Fruit fly (Drosophila melanogaster): Measurements from ENCODE around the gene CG42354.

CG42354 gene

DNA sequence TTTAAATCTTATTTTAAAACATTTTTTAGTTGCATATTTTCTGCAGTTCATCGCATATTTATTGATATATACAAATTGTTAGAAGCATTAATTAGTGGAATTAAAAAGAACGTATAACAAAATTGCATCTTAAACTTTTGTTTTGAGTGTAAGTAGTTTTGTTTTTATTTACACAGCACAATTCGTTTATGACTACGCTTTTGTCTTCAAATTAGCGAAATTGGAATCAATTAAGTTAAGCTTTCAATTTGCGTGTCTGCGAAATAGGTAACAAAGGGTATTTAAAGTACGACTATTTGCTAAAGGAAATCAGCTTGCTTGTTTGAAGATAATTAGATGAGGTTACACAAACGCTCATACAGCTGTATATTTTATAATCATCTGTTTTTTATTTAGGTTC lies 16.5 kb downstream of the CG42354 start:
- TF ChIP-seq insv (optimal IDR thresholded peaks at IDR 0.05) = no peak
- TF ChIP-seq psq (optimal IDR thresholded peaks at IDR 0.05) = no peak
- TF ChIP-seq Sin3A (optimal IDR thresholded peaks at IDR 0.05) = no peak
- no peak for TF ChIP-seq h (optimal IDR thresholded peaks at IDR 0.05)
- TF ChIP-seq ttk (optimal IDR thresholded peaks at IDR 0.05) = no peak
- TF ChIP-seq Myc (optimal IDR thresholded peaks at IDR 0.05) = no peak

DNA sequence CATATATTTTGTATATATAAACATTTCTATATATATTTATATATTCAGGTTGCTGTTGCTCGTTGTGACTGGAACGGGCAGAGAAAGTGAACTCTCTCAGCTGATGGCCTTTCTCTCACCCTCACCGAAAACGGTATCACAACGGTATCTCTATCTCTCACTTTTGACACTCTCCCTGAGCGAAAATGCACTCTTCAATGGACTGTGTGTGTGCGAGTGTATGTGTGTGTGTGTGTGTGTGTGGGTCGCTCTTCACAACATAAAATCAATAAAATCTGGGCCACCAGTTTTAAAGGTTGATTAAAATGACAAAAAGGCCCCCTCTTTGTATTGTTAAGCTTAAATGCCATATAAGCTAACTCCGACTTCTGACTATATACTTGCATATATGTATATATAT lies 17.2 kb downstream of the CG42354 start:
- no peak for TF ChIP-seq h (optimal IDR thresholded peaks at IDR 0.05)
- no peak for TF ChIP-seq Myc (optimal IDR thresholded peaks at IDR 0.05)
- no peak for TF ChIP-seq insv (optimal IDR thresholded peaks at IDR 0.05)
- TF ChIP-seq psq (optimal IDR thresholded peaks at IDR 0.05) = no peak
- no peak for TF ChIP-seq ttk (optimal IDR thresholded peaks at IDR 0.05)
- TF ChIP-seq Sin3A (optimal IDR thresholded peaks at IDR 0.05) = no peak

DNA sequence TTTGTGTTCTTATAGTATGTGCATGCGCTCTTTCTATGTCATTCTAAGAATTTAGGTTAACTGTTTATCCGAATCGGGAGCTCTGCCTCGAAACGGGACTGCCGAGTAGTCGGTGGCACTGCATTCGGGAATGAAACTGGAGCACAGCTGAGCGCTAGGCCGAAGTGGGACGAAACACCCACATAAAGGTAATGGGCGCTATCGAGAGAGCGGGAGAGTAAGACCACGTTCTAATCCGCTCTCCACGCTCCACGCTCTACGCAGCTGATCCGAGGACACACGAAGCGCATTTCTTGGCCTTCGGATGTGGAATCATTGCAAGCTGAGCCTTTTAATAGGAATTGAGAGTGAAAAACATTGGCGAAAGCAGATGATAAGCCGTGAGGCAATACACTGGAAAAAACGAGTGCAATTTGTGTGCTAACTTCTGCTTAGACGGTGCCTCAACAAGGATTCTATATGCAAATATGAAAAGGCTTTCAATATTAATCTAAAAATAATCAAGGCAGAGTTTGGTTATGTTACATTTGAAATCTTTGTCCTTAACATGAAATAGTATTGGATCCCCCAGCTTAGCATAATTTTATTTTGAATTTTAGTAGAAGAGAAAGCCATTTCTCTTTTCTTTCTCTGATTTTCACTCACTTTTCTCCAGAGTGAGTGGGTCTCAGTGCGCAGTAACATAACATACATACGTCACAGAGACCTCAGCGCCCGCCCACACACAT lies 18.7 kb downstream of the CG42354 start:
- TF ChIP-seq insv (optimal IDR thresholded peaks at IDR 0.05) (no peak), ttk (optimal IDR thresholded peaks at IDR 0.05) (no peak), Myc (optimal IDR thresholded peaks at IDR 0.05) (no peak), Sin3A (optimal IDR thresholded peaks at IDR 0.05) (no peak), psq (optimal IDR thresholded peaks at IDR 0.05) (no peak), h (optimal IDR thresholded peaks at IDR 0.05) (no peak)

DNA sequence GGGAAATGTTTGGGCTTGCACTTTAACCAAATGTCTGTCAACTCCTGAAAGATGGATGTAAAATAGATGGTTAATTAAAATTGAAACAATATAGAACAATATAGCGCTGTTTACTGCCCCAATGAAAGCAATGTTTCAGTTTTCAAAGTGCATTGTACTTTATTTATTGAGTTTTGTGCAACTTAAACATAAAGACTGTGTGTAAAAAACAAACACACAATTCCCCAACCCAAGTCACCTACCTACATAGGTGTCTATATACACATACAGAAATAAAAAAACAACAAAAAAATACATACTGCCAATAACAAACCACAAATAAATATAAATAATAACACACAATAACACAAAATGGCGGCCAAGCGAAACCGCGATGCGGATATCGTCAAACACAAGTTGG lies 21.8 kb downstream of the CG42354 start, which contains the start of gene CG8958:
CG8958 (plus strand) TSS at position 301 of the 400 bp plus-strand sequence.
- no peak for TF ChIP-seq Myc (optimal IDR thresholded peaks at IDR 0.05)
- no peak for TF ChIP-seq insv (optimal IDR thresholded peaks at IDR 0.05)
- TF ChIP-seq Sin3A (optimal IDR thresholded peaks at IDR 0.05) = no peak
- no peak for TF ChIP-seq psq (optimal IDR thresholded peaks at IDR 0.05)
- TF ChIP-seq h (optimal IDR thresholded peaks at IDR 0.05) = no peak
- no peak for TF ChIP-seq ttk (optimal IDR thresholded peaks at IDR 0.05)

DNA sequence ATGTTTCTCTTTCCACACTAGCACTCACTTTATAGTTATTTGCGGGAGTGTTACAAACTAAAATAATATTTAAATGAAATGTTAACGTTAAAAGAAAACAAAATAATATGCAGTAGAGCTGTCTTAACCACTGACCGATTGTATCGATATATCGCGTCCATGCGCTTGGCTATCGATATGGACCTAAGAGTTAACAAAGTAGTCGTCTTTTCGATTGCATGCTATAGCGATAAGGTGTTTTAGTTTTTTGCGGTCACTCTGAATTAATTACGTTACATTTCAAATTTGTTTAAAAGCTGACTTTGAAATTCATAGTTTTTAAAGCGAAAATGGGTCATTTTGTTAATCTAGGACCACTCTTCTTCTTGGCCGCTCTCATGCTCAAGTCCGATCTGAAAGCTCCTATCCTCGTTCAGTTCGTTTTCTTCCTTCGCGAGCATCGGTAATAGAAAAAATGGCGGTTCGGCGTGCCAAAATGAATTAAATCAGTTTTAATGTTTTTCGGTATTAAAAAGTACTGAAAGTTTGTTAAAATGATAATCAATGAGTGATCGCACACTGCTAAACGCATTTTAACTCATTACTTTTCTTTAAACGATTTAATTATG lies 31.3 kb downstream of the CG42354 start, which contains the start of gene Nipsnap:
Nipsnap (minus strand) TSS at position 194 of the 608 bp plus-strand sequence.
- TF ChIP-seq insv (optimal IDR thresholded peaks at IDR 0.05) (no peak), Sin3A (optimal IDR thresholded peaks at IDR 0.05) (no peak), psq (optimal IDR thresholded peaks at IDR 0.05) (no peak), ttk (optimal IDR thresholded peaks at IDR 0.05) (no peak), h (optimal IDR thresholded peaks at IDR 0.05) (no peak)

DNA sequence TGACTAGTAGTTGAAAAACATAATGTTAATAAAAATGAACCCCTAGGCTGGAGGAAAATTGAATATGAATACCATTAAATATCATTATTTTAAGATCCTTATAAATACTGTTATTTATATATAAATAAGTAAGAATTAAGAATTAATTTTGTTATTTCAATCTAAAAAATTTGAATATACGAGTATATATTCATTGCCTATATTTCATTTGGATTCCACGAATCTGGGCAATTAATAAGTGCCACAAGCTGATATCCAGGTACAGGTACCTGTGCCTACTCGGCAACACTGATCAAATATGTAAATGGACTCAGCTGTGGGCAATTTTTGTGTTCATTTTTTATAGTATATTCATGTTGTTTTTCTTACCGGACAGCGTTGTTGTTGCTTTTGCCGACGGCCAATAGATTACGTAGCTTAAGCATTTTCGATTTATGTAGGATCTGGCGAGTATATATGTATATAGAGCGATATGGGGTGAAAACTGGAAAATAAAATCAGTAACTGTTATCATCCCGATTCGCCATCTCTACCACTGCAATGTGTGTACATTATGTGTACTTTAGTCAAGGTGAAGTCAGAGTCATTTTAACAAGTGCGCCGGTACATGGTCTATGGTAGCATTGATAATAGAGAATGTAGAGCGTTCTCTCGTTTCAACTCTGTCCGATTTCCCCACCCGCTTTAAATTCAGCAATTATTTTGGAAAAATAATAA lies 31.9 kb downstream of the CG42354 start:
- no peak for TF ChIP-seq insv (optimal IDR thresholded peaks at IDR 0.05)
- no peak for TF ChIP-seq Sin3A (optimal IDR thresholded peaks at IDR 0.05)
- TF ChIP-seq psq (optimal IDR thresholded peaks at IDR 0.05) = no peak
- TF ChIP-seq Myc (optimal IDR thresholded peaks at IDR 0.05) = no peak
- no peak for TF ChIP-seq h (optimal IDR thresholded peaks at IDR 0.05)
- TF ChIP-seq ttk (optimal IDR thresholded peaks at IDR 0.05) = no peak

DNA sequence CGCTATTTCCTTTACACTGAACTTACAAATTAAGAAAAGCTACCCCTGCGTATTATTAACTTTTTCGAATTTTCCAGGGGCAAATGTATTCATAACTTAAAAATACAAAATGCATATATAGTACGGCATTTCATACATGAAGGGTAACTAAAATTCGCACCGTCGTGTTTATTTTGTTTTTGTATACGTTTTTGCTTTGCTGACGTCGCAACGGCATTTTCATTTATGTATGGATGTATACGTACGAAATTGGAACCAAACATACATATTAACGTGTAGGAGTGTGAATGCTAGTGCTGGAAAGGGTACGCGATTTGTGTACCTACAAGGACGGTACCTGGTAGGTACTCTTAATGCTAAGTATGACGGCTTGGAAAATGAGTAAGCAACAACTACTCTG lies 32.6 kb downstream of the CG42354 start:
- TF ChIP-seq psq (optimal IDR thresholded peaks at IDR 0.05) (no peak), Sin3A (optimal IDR thresholded peaks at IDR 0.05) (no peak), Myc (optimal IDR thresholded peaks at IDR 0.05) (no peak), insv (optimal IDR thresholded peaks at IDR 0.05) (no peak), ttk (optimal IDR thresholded peaks at IDR 0.05) (no peak), h (optimal IDR thresholded peaks at IDR 0.05) (no peak)

DNA sequence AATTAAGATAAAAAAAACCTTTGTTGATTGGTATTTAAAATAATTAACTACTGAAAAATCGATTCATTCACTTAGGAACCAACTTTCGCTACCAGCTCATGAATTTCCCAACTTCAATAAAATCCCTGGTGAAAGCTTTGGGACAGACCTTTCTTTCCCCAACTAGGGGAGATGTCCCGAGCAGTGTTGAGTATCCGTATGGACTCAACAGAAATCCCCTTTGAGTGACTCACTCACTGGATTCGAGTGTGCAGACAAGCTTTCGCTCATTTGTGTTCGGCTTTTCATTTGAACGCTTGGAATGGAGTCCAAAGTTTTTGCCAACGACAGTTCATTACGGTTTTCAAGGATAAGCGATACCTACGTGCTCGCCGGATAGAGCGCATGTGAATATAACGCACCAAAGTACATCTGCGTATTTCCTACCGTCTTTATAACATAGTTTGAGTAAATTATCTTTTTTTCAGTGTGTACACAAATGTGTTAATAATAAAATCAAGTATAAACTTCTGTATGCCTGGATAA lies 41.3 kb downstream of the CG42354 start, which contains the start of gene dpr18:
dpr18 (plus strand) TSS at position 325 of the 525 bp plus-strand sequence.
- TF ChIP-seq h (optimal IDR thresholded peaks at IDR 0.05) = no peak
- TF ChIP-seq psq (optimal IDR thresholded peaks at IDR 0.05) = no peak
- no peak for TF ChIP-seq Myc (optimal IDR thresholded peaks at IDR 0.05)
- TF ChIP-seq ttk (optimal IDR thresholded peaks at IDR 0.05) = no peak
- TF ChIP-seq Sin3A (optimal IDR thresholded peaks at IDR 0.05) = no peak
- TF ChIP-seq insv (optimal IDR thresholded peaks at IDR 0.05) = no peak

DNA sequence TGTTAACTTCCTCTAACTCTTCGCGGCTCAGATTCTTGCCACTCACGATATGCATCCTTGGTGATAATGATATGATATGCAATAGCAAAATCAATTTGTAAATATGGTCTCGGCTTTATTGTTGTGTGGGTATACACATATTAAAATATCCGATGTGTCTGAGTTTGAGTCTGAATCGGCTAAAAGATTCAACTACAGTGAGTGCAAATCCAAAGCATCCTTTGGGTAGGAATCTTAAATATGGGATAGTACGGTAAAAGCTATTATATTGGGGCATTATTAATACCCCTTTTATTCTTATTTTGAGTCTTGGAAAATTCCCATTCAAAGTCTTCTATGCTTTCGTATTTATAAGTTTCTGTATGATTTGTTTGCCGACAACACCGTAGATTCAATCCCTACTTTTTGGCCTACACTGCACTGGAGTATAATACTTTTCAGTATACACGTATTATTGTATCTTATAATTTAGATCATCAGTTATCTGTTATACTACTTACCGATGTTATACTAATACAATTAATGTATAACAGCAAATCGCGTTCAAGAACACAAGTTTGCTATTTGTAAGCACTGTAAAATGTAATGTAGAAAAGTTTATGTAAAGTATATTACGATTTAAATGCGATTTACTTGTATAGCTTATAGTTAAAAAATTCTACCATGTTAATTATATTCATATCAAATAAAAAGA lies 41.9 kb downstream of the CG42354 start, which contains the start of gene CG12395:
CG12395 (minus strand) TSS at position 179 of the 694 bp plus-strand sequence.
- TF ChIP-seq Sin3A (optimal IDR thresholded peaks at IDR 0.05) = no peak
- TF ChIP-seq h (optimal IDR thresholded peaks at IDR 0.05) = no peak
- no peak for TF ChIP-seq insv (optimal IDR thresholded peaks at IDR 0.05)
- TF ChIP-seq psq (optimal IDR thresholded peaks at IDR 0.05) = no peak
- no peak for TF ChIP-seq ttk (optimal IDR thresholded peaks at IDR 0.05)

All from Kc167 (cell line).